Fruit fly (Drosophila melanogaster) whole organism, embryonic: ENCODE measurements around the gene Sf3b2.

Experiments
- Abd-B ChIP-seq: fragments of 200-800 bp; sonication (Bioruptor generic); optimal IDR thresholded peaks from 2 replicates; lab custom pipeline; 2018; ENCODE audit warnings: missing biosample characterization, mild to moderate bottlenecking, missing genetic modification characterization, moderate library complexity
- Atf-2 ChIP-seq: fragments of 200-800 bp; sonication (Bioruptor generic); optimal IDR thresholded peaks from 2 replicates; lab custom pipeline; 2016; ENCODE audit warnings: missing biosample characterization, missing genetic modification characterization
- CG10147 ChIP-seq: fragments of 200-800 bp; sonication (Bioruptor generic); optimal IDR thresholded peaks from 2 replicates; lab custom pipeline; 2019; ENCODE audit warnings: missing biosample characterization, mild to moderate bottlenecking, missing genetic modification characterization, moderate library complexity
- CG10366 ChIP-seq: fragments of 200-800 bp; sonication (Bioruptor generic); IDR thresholded peaks from 2 replicates; pipeline ENCODE4 v1.3.6; 2022; ENCODE audit warnings: missing biosample characterization, missing genetic modification characterization
- CG10654 ChIP-seq: fragments of 200-800 bp; sonication (Bioruptor generic); optimal IDR thresholded peaks from 2 replicates; lab custom pipeline; 2016; ENCODE audit warnings: missing biosample characterization, missing genetic modification characterization
- CG12219 ChIP-seq: fragments of 200-800 bp; sonication (Bioruptor generic); optimal IDR thresholded peaks from 3 replicates; lab custom pipeline; 2018; ENCODE audit warnings: missing biosample characterization, mild to moderate bottlenecking, missing genetic modification characterization
- CG12391 ChIP-seq: fragments of 200-800 bp; sonication (Bioruptor generic); optimal IDR thresholded peaks from 3 replicates; lab custom pipeline; 2018; ENCODE audit warnings: missing biosample characterization, mild to moderate bottlenecking, missing genetic modification characterization, moderate library complexity
- CG14014 ChIP-seq: fragments of 200-800 bp; sonication (Bioruptor generic); IDR thresholded peaks from 2 replicates; pipeline ENCODE4 v1.3.6; 2022; ENCODE audit warnings: missing biosample characterization, missing genetic modification characterization
- CG14050 ChIP-seq: fragments of 200-800 bp; sonication (Bioruptor generic); IDR thresholded peaks from 3 replicates; pipeline ENCODE4 v1.3.6; 2022; ENCODE audit warnings: missing biosample characterization, missing genetic modification characterization
- CG14667 ChIP-seq: fragments of 200-800 bp; sonication (Bioruptor generic); IDR thresholded peaks from 2 replicates; pipeline ENCODE4 v1.3.6; 2022; ENCODE audit warnings: missing biosample characterization, missing genetic modification characterization
- CG15011 ChIP-seq: fragments of 200-800 bp; sonication (Bioruptor generic); optimal IDR thresholded peaks from 3 replicates; lab custom pipeline; 2018; ENCODE audit warnings: missing biosample characterization, mild to moderate bottlenecking, missing genetic modification characterization
- CG18011 ChIP-seq: fragments of 200-800 bp; sonication (Bioruptor generic); optimal IDR thresholded peaks from 2 replicates; lab custom pipeline; 2017; ENCODE audit warnings: missing biosample characterization, missing genetic modification characterization, mild to moderate bottlenecking, moderate library complexity, missing genotype
- CG2120 ChIP-seq: fragments of 200-800 bp; sonication (Bioruptor generic); optimal IDR thresholded peaks from 3 replicates; lab custom pipeline; 2016; ENCODE audit warnings: missing biosample characterization, missing genetic modification characterization
- CG2202 ChIP-seq: fragments of 200-800 bp; sonication (Bioruptor generic); optimal IDR thresholded peaks from 2 replicates; lab custom pipeline; 2018; ENCODE audit warnings: missing biosample characterization, mild to moderate bottlenecking, missing genetic modification characterization
- CG31441 ChIP-seq: fragments of 200-800 bp; sonication (Bioruptor generic); IDR thresholded peaks from 2 replicates; pipeline ENCODE4 v1.3.6; 2022; ENCODE audit warnings: missing biosample characterization, missing genetic modification characterization
- CG34376 ChIP-seq: fragments of 200-800 bp; sonication (Bioruptor generic); optimal IDR thresholded peaks from 2 replicates; lab custom pipeline; 2018; ENCODE audit warnings: missing biosample characterization, mild to moderate bottlenecking, missing genetic modification characterization
- CG4424 ChIP-seq: fragments of 200-800 bp; sonication (Bioruptor generic); optimal IDR thresholded peaks from 3 replicates; lab custom pipeline; 2016; ENCODE audit warnings: missing biosample characterization, missing genetic modification characterization
- CG4730 ChIP-seq: fragments of 200-800 bp; sonication (Bioruptor generic); IDR thresholded peaks from 2 replicates; pipeline ENCODE4 v1.3.6; 2022; ENCODE audit warnings: missing biosample characterization, missing genetic modification characterization
- CG6175 ChIP-seq: fragments of 200-800 bp; sonication (Bioruptor generic); IDR thresholded peaks from 3 replicates; pipeline ENCODE4 v1.3.6; 2022; ENCODE audit warnings: missing biosample characterization, missing genetic modification characterization
- CG6254 ChIP-seq: fragments of 200-800 bp; sonication (Bioruptor generic); optimal IDR thresholded peaks from 3 replicates; lab custom pipeline; 2017; ENCODE audit warnings: mild to moderate bottlenecking, missing biosample characterization, missing genetic modification reagents, missing genetic modification characterization
- CG8359 ChIP-seq: fragments of 200-800 bp; sonication (Bioruptor generic); optimal IDR thresholded peaks from 2 replicates; lab custom pipeline; 2017; ENCODE audit warnings: missing biosample characterization, mild to moderate bottlenecking, missing genetic modification characterization, borderline replicate concordance
- CG8478 ChIP-seq: fragments of >200 bp; optimal IDR thresholded peaks from 2 replicates; lab custom pipeline; 2018
- CG9727 ChIP-seq: fragments of 200-800 bp; sonication (Bioruptor generic); optimal IDR thresholded peaks from 3 replicates; lab custom pipeline; 2017; ENCODE audit warnings: missing biosample characterization, mild to moderate bottlenecking, missing genetic modification characterization
- CG9932 ChIP-seq: fragments of 200-800 bp; sonication (Bioruptor generic); IDR thresholded peaks from 2 replicates; pipeline ENCODE4 v1.3.6; 2022; ENCODE audit warnings: missing biosample characterization, missing genetic modification characterization
- Doc3 ChIP-seq: fragments of 200-800 bp; sonication (Bioruptor generic); IDR thresholded peaks from 3 replicates; pipeline ENCODE4 v1.3.6; 2022; ENCODE audit warnings: missing biosample characterization, missing genetic modification characterization; ENCODE audit not compliant: partially characterized antibody
- Dp ChIP-seq: fragments of 200-800 bp; sonication (Bioruptor generic); optimal IDR thresholded peaks from 2 replicates; lab custom pipeline; 2018; ENCODE audit warnings: missing biosample characterization, mild to moderate bottlenecking, missing genetic modification characterization, moderate library complexity
- ERR ChIP-seq: fragments of 200-800 bp; sonication (Bioruptor generic); optimal IDR thresholded peaks from 2 replicates; lab custom pipeline; 2016; ENCODE audit warnings: missing biosample characterization, missing genetic modification characterization
- Hey ChIP-seq: fragments of 200-800 bp; sonication (Bioruptor generic); optimal IDR thresholded peaks from 3 replicates; lab custom pipeline; 2018; ENCODE audit warnings: missing biosample characterization, mild to moderate bottlenecking, missing genetic modification characterization
- HmgZ ChIP-seq: fragments of 200-800 bp; sonication (Bioruptor generic); optimal IDR thresholded peaks from 2 replicates; lab custom pipeline; 2018; ENCODE audit warnings: missing biosample characterization, mild to moderate bottlenecking, missing genetic modification characterization
- Mrtf ChIP-seq: fragments of 200-800 bp; sonication (Bioruptor generic); IDR thresholded peaks from 3 replicates; pipeline ENCODE4 v1.3.6; 2022; ENCODE audit warnings: missing biosample characterization, missing genetic modification characterization
- NC2α ChIP-seq: fragments of 200-800 bp; sonication (Bioruptor generic); optimal IDR thresholded peaks from 2 replicates; lab custom pipeline; 2016; ENCODE audit warnings: missing biosample characterization, missing genetic modification characterization
- Oaz ChIP-seq: fragments of 200-800 bp; sonication (Bioruptor generic); IDR thresholded peaks from 2 replicates; pipeline ENCODE4 v1.3.6; 2022; ENCODE audit warnings: missing biosample characterization, missing genetic modification characterization
- Opbp ChIP-seq: fragments of 200-800 bp; sonication (Bioruptor generic); IDR thresholded peaks from 3 replicates; pipeline ENCODE4 v1.3.6; 2022; ENCODE audit warnings: missing biosample characterization, missing genetic modification characterization; ENCODE audit not compliant: partially characterized antibody
- PHDP ChIP-seq: fragments of 200-800 bp; sonication (Bioruptor generic); optimal IDR thresholded peaks from 3 replicates; lab custom pipeline; 2018; ENCODE audit warnings: missing biosample characterization, mild to moderate bottlenecking, missing genetic modification characterization, moderate library complexity
- bowl ChIP-seq: fragments of 200-800 bp; sonication (Bioruptor generic); IDR thresholded peaks from 2 replicates; pipeline ENCODE4 v1.3.6; 2022; ENCODE audit warnings: missing biosample characterization, missing genetic modification characterization
- ci ChIP-seq: fragments of 200-800 bp; sonication (Bioruptor generic); IDR thresholded peaks from 3 replicates; pipeline ENCODE4 v1.3.6; 2022; ENCODE audit warnings: missing biosample characterization, missing genetic modification characterization
- cwo ChIP-seq: fragments of 200-800 bp; sonication (Bioruptor generic); optimal IDR thresholded peaks from 3 replicates; lab custom pipeline; 2017; ENCODE audit warnings: missing biosample characterization, missing genetic modification characterization, mild to moderate bottlenecking, moderate library complexity, missing genetic modification reagents
- disco-r ChIP-seq: fragments of 200-800 bp; sonication (Bioruptor generic); optimal IDR thresholded peaks from 2 replicates; lab custom pipeline; 2016; ENCODE audit warnings: missing biosample characterization, missing genetic modification characterization
- emc ChIP-seq: fragments of 200-800 bp; sonication (Bioruptor generic); optimal IDR thresholded peaks from 2 replicates; lab custom pipeline; 2016; ENCODE audit warnings: missing biosample characterization, missing genetic modification characterization
- ewg ChIP-seq: fragments of 200-800 bp; sonication (Bioruptor generic); optimal IDR thresholded peaks from 3 replicates; lab custom pipeline; 2017; ENCODE audit warnings: mild to moderate bottlenecking, missing biosample characterization, missing genetic modification reagents, missing genetic modification characterization
- gsb ChIP-seq: fragments of 200-800 bp; sonication (Bioruptor generic); IDR thresholded peaks from 2 replicates; pipeline ENCODE4 v1.3.6; 2022; ENCODE audit warnings: missing biosample characterization, missing genetic modification characterization
- ken ChIP-seq: fragments of 200-800 bp; sonication (Bioruptor generic); IDR thresholded peaks from 3 replicates; pipeline ENCODE4 v1.3.6; 2022; ENCODE audit warnings: missing biosample characterization, missing genetic modification characterization
- mam ChIP-seq: fragments of 200-800 bp; sonication (Bioruptor generic); optimal IDR thresholded peaks from 3 replicates; lab custom pipeline; 2016; ENCODE audit warnings: missing biosample characterization, missing genetic modification characterization
- nerfin-1 ChIP-seq: fragments of 200-800 bp; sonication (Bioruptor generic); optimal IDR thresholded peaks from 3 replicates; lab custom pipeline; 2019; ENCODE audit warnings: missing biosample characterization, mild to moderate bottlenecking, missing genetic modification characterization, moderate library complexity
- nmo ChIP-seq: fragments of 200-800 bp; sonication (Bioruptor generic); optimal IDR thresholded peaks from 2 replicates; lab custom pipeline; 2018; ENCODE audit warnings: missing biosample characterization, mild to moderate bottlenecking, missing genetic modification characterization, moderate library complexity
- salm ChIP-seq: fragments of 200-800 bp; sonication (Bioruptor generic); optimal IDR thresholded peaks from 2 replicates; lab custom pipeline; 2018; ENCODE audit warnings: missing biosample characterization, mild to moderate bottlenecking, missing genetic modification characterization
- shn ChIP-seq: fragments of 200-800 bp; sonication (Bioruptor generic); optimal IDR thresholded peaks from 3 replicates; lab custom pipeline; 2016; ENCODE audit warnings: missing biosample characterization, missing genetic modification characterization
- sna ChIP-seq: fragments of 200-800 bp; sonication (Bioruptor generic); IDR thresholded peaks from 2 replicates; pipeline ENCODE4 v1.3.6; 2022; ENCODE audit warnings: missing biosample characterization, missing genetic modification characterization; ENCODE audit not compliant: partially characterized antibody
- sqz ChIP-seq: fragments of 200-800 bp; sonication (Bioruptor generic); optimal IDR thresholded peaks from 3 replicates; lab custom pipeline; 2018; ENCODE audit warnings: missing biosample characterization, mild to moderate bottlenecking, missing genetic modification characterization
- z ChIP-seq: fragments of 200-800 bp; sonication (Bioruptor generic); IDR thresholded peaks from 3 replicates; pipeline ENCODE4 v1.3.6; 2022; ENCODE audit warnings: missing biosample characterization, missing genetic modification characterization

The Sf3b2 gene

dm6 chr2L:3041918-3042615, 13.1 kb upstream of the Sf3b2 start, which contains the start of gene CG17261 (continued):
- peak; percentile 99 for TF ChIP-seq CG34376 (GFP tag; lab: Kevin White, UChicago)
- TF ChIP-seq ERR (GFP tag; lab: Kevin White, UChicago), result peak; percentile 49
- no peak for TF ChIP-seq CG10654 (GFP tag; lab: Kevin White, UChicago)
- TF ChIP-seq CG12391, result peak; percentile 43
- no peak for TF ChIP-seq Mrtf (GFP tag; lab: Robert Waterston, UW)
- TF ChIP-seq ewg (GFP tag; lab: Kevin White, UChicago), result no peak
- no peak for TF ChIP-seq CG14014 (GFP tag; lab: Robert Waterston, UW)
- TF ChIP-seq Atf-2, result no peak
- no peak for TF ChIP-seq CG4730
- no peak for TF ChIP-seq sqz (GFP tag; lab: Kevin White, UChicago)
- TF ChIP-seq Opbp (GFP tag; lab: Robert Waterston, UW), result no peak
- peak; percentile 99 for TF ChIP-seq cwo (GFP tag; lab: Kevin White, UChicago)
- no peak for TF ChIP-seq NC2α (GFP tag; lab: Kevin White, UChicago)
- TF ChIP-seq salm, result no peak
- no peak for TF ChIP-seq CG12219
- no peak for TF ChIP-seq CG8359 (GFP tag; lab: Kevin White, UChicago)
- TF ChIP-seq Hey (tag; lab: Kevin White, UChicago), result peak; percentile 89
- TF ChIP-seq Dp, result no peak
- 0 out of 3 replicates have a peak, but pooled peaks have one; percentile 50 for TF ChIP-seq CG6175 (GFP tag; lab: Robert Waterston, UW)
- no peak for TF ChIP-seq CG15011
- no peak for TF ChIP-seq ci (GFP tag; lab: Robert Waterston, UW)
- TF ChIP-seq CG14667 (GFP tag; lab: Robert Waterston, UW), result no peak
- no peak for TF ChIP-seq nmo
- TF ChIP-seq HmgZ, result peak; percentile 53
- 0 out of 2 replicates have a peak, but pooled peaks have one; percentile 12 for TF ChIP-seq CG31441 (GFP tag; lab: Robert Waterston, UW)
- no peak for TF ChIP-seq nerfin-1 (tag; lab: Kevin White, UChicago)
- no peak for TF ChIP-seq CG2202 (tag; lab: Kevin White, UChicago)
- TF ChIP-seq disco-r (GFP tag; lab: Kevin White, UChicago), result no peak
- peak; percentile 23 for TF ChIP-seq shn (GFP tag; lab: Kevin White, UChicago)
- TF ChIP-seq CG18011 (GFP tag; lab: Kevin White, UChicago), result peak; percentile 31
- peak; percentile 55 for TF ChIP-seq CG9727 (GFP tag; lab: Kevin White, UChicago)
- no peak for TF ChIP-seq Abd-B (GFP tag; lab: Kevin White, UChicago)
- TF ChIP-seq CG8478, result no peak
- TF ChIP-seq ken (GFP tag; lab: Robert Waterston, UW), result 0 out of 3 replicates have a peak, but pooled peaks have one; percentile 29
- TF ChIP-seq CG4424 (GFP tag; lab: Kevin White, UChicago), result no peak
- no peak for TF ChIP-seq CG14050 (GFP tag; lab: Robert Waterston, UW)
- no peak for TF ChIP-seq z (GFP tag; lab: Robert Waterston, UW)
- no peak for TF ChIP-seq CG6254
- no peak for TF ChIP-seq CG10147 (GFP tag; lab: Kevin White, UChicago)
- TF ChIP-seq sna (GFP tag; lab: Robert Waterston, UW), result no peak
- peak; percentile 31 for TF ChIP-seq PHDP (tag; lab: Kevin White, UChicago)
- TF ChIP-seq Doc3 (GFP tag; lab: Robert Waterston, UW), result no peak
- peak; percentile 59 for TF ChIP-seq mam (GFP tag; lab: Kevin White, UChicago)
- no peak for TF ChIP-seq CG10366 (GFP tag; lab: Robert Waterston, UW)
- TF ChIP-seq emc (GFP tag; lab: Kevin White, UChicago), result peak; percentile 4
- TF ChIP-seq Oaz (GFP tag; lab: Robert Waterston, UW), result no peak
- TF ChIP-seq CG9932 (GFP tag; lab: Robert Waterston, UW), result peak; percentile 63
- 0 out of 2 replicates have a peak, but pooled peaks have one; percentile 15 for TF ChIP-seq bowl (GFP tag; lab: Robert Waterston, UW)
- TF ChIP-seq CG2120 (GFP tag; lab: Kevin White, UChicago), result peak; percentile 86
- TF ChIP-seq gsb, result no peak
